Worm (Caenorhabditis elegans): ENCODE results near the gene taf-3.

- no peak for TF ChIP-seq elt-1 (tag; optimal IDR thresholded peaks at IDR 0.05)
- TF ChIP-seq nhr-12 (tag; optimal IDR thresholded peaks at IDR 0.05): no peak
- TF ChIP-seq nhr-237 (tag; optimal IDR thresholded peaks at IDR 0.05): no peak
- TF ChIP-seq nhr-23 (tag; optimal IDR thresholded peaks at IDR 0.05): no peak
- no peak for TF ChIP-seq R02D3.7 (tag; optimal IDR thresholded peaks at IDR 0.05)
- no peak for TF ChIP-seq ztf-11 (tag; optimal IDR thresholded peaks at IDR 0.05)
- TF ChIP-seq lin-11 (tag; optimal IDR thresholded peaks at IDR 0.05): peak; percentile 6
- TF ChIP-seq skn-1 (tag; optimal IDR thresholded peaks at IDR 0.05): no peak
- no peak for TF ChIP-seq aly-2 (tag; optimal IDR thresholded peaks at IDR 0.05)
- peak in 1 of 2 experiments; percentile 62 for TF ChIP-seq lsy-2 (tag; optimal IDR thresholded peaks at IDR 0.05)
- no peak for TF ChIP-seq lin-39 (tag; optimal IDR thresholded peaks at IDR 0.05)
- peak; percentile 62 for TF ChIP-seq nhr-25 (tag; optimal IDR thresholded peaks at IDR 0.05)
These were observed at the start of gene taf-3 for ce11 chrX:16331932-16332485.

Measured in whole organism, L2 larva.